Worm (Caenorhabditis elegans) whole organism, young adult: Measurements from ENCODE around the gene grd-12.

ENCODE experiments used
- B0019.2 ChIP-seq: fragments of 200-800 bp; sonication (Bioruptor generic); conservative IDR thresholded peaks from 2 replicates; pipeline ENCODE4 v1.3.6; 2022; ENCODE audit warnings: missing genetic modification reagents, missing genetic modification characterization, missing compliant biosample characterization
- B0035.1 ChIP-seq: sonication (generic microtip); optimal IDR thresholded peaks from 2 replicates; lab custom pipeline; 2016; ENCODE audit warnings: missing genetic modification characterization, mild to moderate bottlenecking, missing compliant biosample characterization, missing genotype, missing genetic modification reagents
- C17E4.6 ChIP-seq: fragments of 200-800 bp; sonication (Bioruptor generic); IDR thresholded peaks from 2 replicates; pipeline ENCODE4 v1.3.6; 2022; ENCODE audit warnings: missing genetic modification reagents, missing genetic modification characterization, missing compliant biosample characterization
- D2030.7 ChIP-seq: fragments of 200-800 bp; sonication (Bioruptor generic); IDR thresholded peaks from 2 replicates; pipeline ENCODE4 v1.3.6; 2022; ENCODE audit warnings: missing genetic modification reagents, missing genetic modification characterization, missing compliant biosample characterization
- F23B12.7 ChIP-seq: sonication (generic microtip); optimal IDR thresholded peaks from 2 replicates; lab custom pipeline; 2017; ENCODE audit warnings: missing genetic modification characterization, mild to moderate bottlenecking, missing compliant biosample characterization, antibody characterized with exemption, moderate library complexity; ENCODE audit not compliant: insufficient read depth
- F39B2.1 ChIP-seq: fragments of 200-800 bp; sonication (Bioruptor generic); IDR thresholded peaks from 2 replicates; pipeline ENCODE4 v1.3.6; 2022; ENCODE audit warnings: missing genetic modification reagents, missing genetic modification characterization, missing compliant biosample characterization
- F49E8.2 ChIP-seq: sonication (generic microtip); optimal IDR thresholded peaks from 3 replicates; lab custom pipeline; 2017; ENCODE audit warnings: missing genetic modification characterization, mild to moderate bottlenecking, missing compliant biosample characterization, antibody characterized with exemption, moderate library complexity; ENCODE audit not compliant: insufficient read depth
- F55B11.4 ChIP-seq: sonication (generic microtip); optimal IDR thresholded peaks from 2 replicates; lab custom pipeline; 2016; ENCODE audit warnings: missing compliant biosample characterization, missing genetic modification characterization, borderline replicate concordance; ENCODE audit not compliant: insufficient read depth
- F57A8.1 ChIP-seq: fragments of 200-800 bp; sonication (Bioruptor generic); optimal IDR thresholded peaks from 2 replicates; lab custom pipeline; 2018; ENCODE audit warnings: mild to moderate bottlenecking, missing genetic modification characterization, moderate library complexity, missing compliant biosample characterization
- T26A5.8 ChIP-seq: sonication (generic microtip); optimal IDR thresholded peaks from 2 replicates; lab custom pipeline; 2016; ENCODE audit warnings: missing genetic modification characterization, missing compliant biosample characterization
- Y53G8AR.9 ChIP-seq: fragments of 200-800 bp; sonication (Bioruptor generic); conservative IDR thresholded peaks from 2 replicates; pipeline ENCODE4 v1.3.6; 2022; ENCODE audit warnings: missing genetic modification reagents, missing genetic modification characterization, missing compliant biosample characterization
- Y56A3A.18 ChIP-seq: fragments of 200-800 bp; sonication (Bioruptor generic); IDR thresholded peaks from 2 replicates; pipeline ENCODE4 v1.3.6; 2022; ENCODE audit warnings: missing genetic modification reagents, missing genetic modification characterization, missing compliant biosample characterization
- Y79H2A.3 ChIP-seq: fragments of 200-800 bp; sonication (Bioruptor generic); conservative IDR thresholded peaks from 2 replicates; pipeline ENCODE4 v1.3.6; 2022; ENCODE audit warnings: missing genetic modification reagents, missing genetic modification characterization, missing compliant biosample characterization
- ZK185.1 ChIP-seq: sonication (generic microtip); optimal IDR thresholded peaks from 2 replicates; lab custom pipeline; 2016; ENCODE audit warnings: mild to moderate bottlenecking, missing genetic modification characterization, missing compliant biosample characterization; ENCODE audit not compliant: poor library complexity, severe bottlenecking
- akir-1 ChIP-seq: fragments of 200-800 bp; sonication (Bioruptor generic); optimal IDR thresholded peaks from 2 replicates; lab custom pipeline; 2018; ENCODE audit warnings: mild to moderate bottlenecking, missing genetic modification characterization, moderate library complexity, missing compliant biosample characterization
- ama-1 ChIP-seq, 3 experiments: fragments of 150-350 bp in 1 of 3; sonication (generic microtip) in 2 of 3; optimal IDR thresholded peaks; 2 replicates each; lab custom pipeline; 2014 to 2018; ENCODE audit warnings: missing biosample characterization in 2 of 3, missing genetic modification characterization in 2 of 3, missing genetic modification reagents in 2 of 3
- atf-7 ChIP-seq: sonication (generic microtip); optimal IDR thresholded peaks from 2 replicates; lab custom pipeline; 2017; ENCODE audit warnings: mild to moderate bottlenecking, missing genetic modification characterization, missing compliant biosample characterization
- athp-1 ChIP-seq: sonication (generic microtip); optimal IDR thresholded peaks from 2 replicates; lab custom pipeline; 2017; ENCODE audit warnings: mild to moderate bottlenecking, missing genetic modification characterization, missing compliant biosample characterization
- bed-2 ChIP-seq: fragments of 200-800 bp; sonication (Bioruptor generic); IDR thresholded peaks from 2 replicates; pipeline ENCODE4 v1.3.6; 2022; ENCODE audit warnings: missing genetic modification reagents, missing genetic modification characterization, missing compliant biosample characterization
- ceh-100 ChIP-seq: fragments of 200-800 bp; sonication (Bioruptor generic); IDR thresholded peaks from 2 replicates; pipeline ENCODE4 v1.3.6; 2022; ENCODE audit warnings: missing genetic modification reagents, missing genetic modification characterization, missing compliant biosample characterization
- ceh-79 ChIP-seq: sonication (generic microtip); optimal IDR thresholded peaks from 2 replicates; lab custom pipeline; 2017; ENCODE audit warnings: mild to moderate bottlenecking, missing genetic modification characterization, missing compliant biosample characterization
- die-1 ChIP-seq: sonication (generic microtip); optimal IDR thresholded peaks from 2 replicates; lab custom pipeline; 2016; ENCODE audit warnings: missing genotype, mild to moderate bottlenecking, missing genetic modification characterization, missing compliant biosample characterization
- efl-1 ChIP-seq: fragments of 150-350 bp; optimal IDR thresholded peaks from 2 replicates; lab custom pipeline; 2014; ENCODE audit warnings: missing biosample characterization, missing genetic modification reagents, missing genetic modification characterization
- ekl-4 ChIP-seq: fragments of 200-800 bp; sonication (Bioruptor generic); IDR thresholded peaks from 2 replicates; pipeline ENCODE4 v1.3.6; 2022; ENCODE audit warnings: missing genetic modification reagents, missing genetic modification characterization, missing compliant biosample characterization
- fkh-3 ChIP-seq: sonication (generic microtip); optimal IDR thresholded peaks from 2 replicates; lab custom pipeline; 2016; ENCODE audit warnings: mild to moderate bottlenecking, missing genetic modification characterization, missing compliant biosample characterization
- hrde-1 ChIP-seq: sonication (generic microtip); optimal IDR thresholded peaks from 2 replicates; lab custom pipeline; 2016; ENCODE audit warnings: missing genetic modification characterization, mild to moderate bottlenecking, missing compliant biosample characterization, moderate library complexity, missing genotype, missing genetic modification reagents, borderline replicate concordance
- lag-1 ChIP-seq: fragments of 200-800 bp; sonication (Bioruptor generic); IDR thresholded peaks from 2 replicates; pipeline ENCODE4 v1.3.6; 2022; ENCODE audit warnings: missing genetic modification reagents, missing genetic modification characterization, missing compliant biosample characterization
- madf-6 ChIP-seq: fragments of 200-800 bp; sonication (Bioruptor generic); IDR thresholded peaks from 2 replicates; pipeline ENCODE4 v1.3.6; 2022; ENCODE audit warnings: missing genetic modification reagents, missing genetic modification characterization, missing compliant biosample characterization
- pbrm-1 ChIP-seq: fragments of 200-800 bp; sonication (Bioruptor generic); IDR thresholded peaks from 2 replicates; pipeline ENCODE4 v1.3.6; 2022; ENCODE audit warnings: missing genetic modification reagents, missing genetic modification characterization, missing compliant biosample characterization
- rec-8 ChIP-seq, 2 experiments: sonication (generic microtip); optimal IDR thresholded peaks; 2 replicates each; lab custom pipeline; 2016; ENCODE audit warnings: mild to moderate bottlenecking in 2 of 2, missing genetic modification characterization in 2 of 2, missing genetic modification reagents in 2 of 2, missing genotype in 2 of 2, missing biosample characterization in 1 of 2, missing compliant biosample characterization in 1 of 2, moderate library complexity in 1 of 2
- snpc-1.1 ChIP-seq: sonication (generic microtip); optimal IDR thresholded peaks from 2 replicates; lab custom pipeline; 2017; ENCODE audit warnings: missing genetic modification characterization, mild to moderate bottlenecking, missing compliant biosample characterization, antibody characterized with exemption, moderate library complexity, missing genotype, missing genetic modification reagents; ENCODE audit not compliant: insufficient read depth
- snpc-1.3 ChIP-seq: sonication (generic microtip); optimal IDR thresholded peaks from 2 replicates; lab custom pipeline; 2017; ENCODE audit warnings: missing genetic modification characterization, mild to moderate bottlenecking, missing compliant biosample characterization, antibody characterized with exemption, moderate library complexity, missing genotype, missing genetic modification reagents; ENCODE audit not compliant: insufficient read depth
- tlf-1 ChIP-seq: fragments of 200-800 bp; sonication (Bioruptor generic); optimal IDR thresholded peaks from 2 replicates; lab custom pipeline; 2018; ENCODE audit warnings: mild to moderate bottlenecking, missing genetic modification characterization, missing compliant biosample characterization
- xnd-1 ChIP-seq: sonication (generic microtip); optimal IDR thresholded peaks from 2 replicates; lab custom pipeline; 2016; ENCODE audit warnings: missing genotype, missing genetic modification reagents, missing genetic modification characterization, missing compliant biosample characterization
- zfh-2 ChIP-seq: fragments of 200-800 bp; sonication (Bioruptor generic); conservative IDR thresholded peaks from 2 replicates; pipeline ENCODE4 v1.3.6; 2022; ENCODE audit warnings: missing genetic modification reagents, missing genetic modification characterization, missing compliant biosample characterization
- ztf-18 ChIP-seq: sonication (generic microtip); optimal IDR thresholded peaks from 2 replicates; lab custom pipeline; 2016; ENCODE audit warnings: missing genotype, mild to moderate bottlenecking, missing genetic modification characterization, missing compliant biosample characterization

The grd-12 gene

ce11 chrV:15000055-15000704 is 21.9 kb downstream of the grd-12 start, which contains the start of gene rps-16 (continued):
- TF ChIP-seq ekl-4 (GFP tag; lab: Robert Waterston, UW) (peak; percentile 89), ama-1 (optimal IDR thresholded peaks at IDR 0.05; lab: Kevin White, UChicago) (no peak), ama-1 (GFP tag; optimal IDR thresholded peaks at IDR 0.05; lab: Kevin White, UChicago) (peak; percentile 29 to 80), tlf-1 (GFP tag; lab: Kevin White, UChicago) (peak; percentile 61), ceh-100 (peak; percentile 81), B0035.1 (no peak), F57A8.1 (peak; percentile 35), bed-2 (GFP tag; lab: Robert Waterston, UW) (0 out of 2 replicates have a peak, but pooled peaks have one; percentile 31), rec-8 (tag; optimal IDR thresholded peaks at IDR 0.05; lab: Kevin White, UChicago) (peak in 1 of 2 experiments; percentile 13), efl-1 (GFP tag; lab: Kevin White, UChicago) (peak; percentile 3), F23B12.7 (tag; lab: Kevin White, UChicago) (no peak), hrde-1 (tag; lab: Kevin White, UChicago) (peak; percentile 76), ceh-79 (tag; lab: Kevin White, UChicago) (peak; percentile 28), D2030.7 (GFP tag; lab: Robert Waterston, UW) (no peak), ztf-18 (tag; lab: Kevin White, UChicago) (peak; percentile 10), die-1 (tag; lab: Kevin White, UChicago) (peak; percentile 15), Y53G8AR.9 (GFP tag; lab: Robert Waterston, UW) (peak; percentile 77; the same call in 1 of the 2 replicates), madf-6 (GFP tag; lab: Robert Waterston, UW) (peak; percentile 80), F39B2.1 (GFP tag; lab: Robert Waterston, UW) (peak; percentile 75; the same call in 1 of the 2 replicates), F49E8.2 (tag; lab: Kevin White, UChicago) (peak; percentile 25), lag-1 (GFP tag; lab: Robert Waterston, UW) (no peak), athp-1 (tag; lab: Kevin White, UChicago) (peak; percentile 66), C17E4.6 (GFP tag; lab: Robert Waterston, UW) (0 out of 2 replicates have a peak, but pooled peaks have one; percentile 17), pbrm-1 (GFP tag; lab: Robert Waterston, UW) (no peak), Y79H2A.3 (no peak), ZK185.1 (tag; lab: Kevin White, UChicago) (no peak), zfh-2 (GFP tag; lab: Robert Waterston, UW) (peak; percentile 63; the same call in 1 of the 2 replicates), snpc-1.3 (tag; lab: Kevin White, UChicago) (peak; percentile 65), atf-7 (peak; percentile 62), fkh-3 (tag; lab: Kevin White, UChicago) (peak; percentile 89), Y56A3A.18 (GFP tag; lab: Robert Waterston, UW) (peak; percentile 67), T26A5.8 (tag; lab: Kevin White, UChicago) (peak; percentile 79), F55B11.4 (tag; lab: Kevin White, UChicago) (no peak), B0019.2 (no peak), snpc-1.1 (peak; percentile 49), akir-1 (GFP tag; lab: Kevin White, UChicago) (no peak), xnd-1 (tag; lab: Kevin White, UChicago) (peak; percentile 9)
